Fruit fly (Drosophila melanogaster) whole organism, embryonic: Measurements from ENCODE around the gene spirit.

Experiments used
- Bteb2 ChIP-seq: fragments of 200-800 bp; sonication (Bioruptor generic); optimal IDR thresholded peaks from 2 replicates; lab custom pipeline; 2016; ENCODE audit warnings: missing biosample characterization, missing genetic modification characterization
- CG10147 ChIP-seq: fragments of 200-800 bp; sonication (Bioruptor generic); optimal IDR thresholded peaks from 2 replicates; lab custom pipeline; 2019; ENCODE audit warnings: missing biosample characterization, mild to moderate bottlenecking, missing genetic modification characterization, moderate library complexity
- CG10431 ChIP-seq: fragments of 200-800 bp; sonication (Bioruptor generic); optimal IDR thresholded peaks from 3 replicates; lab custom pipeline; 2018; ENCODE audit warnings: missing biosample characterization, mild to moderate bottlenecking, missing genetic modification characterization
- CG10959 ChIP-seq: fragments of 200-800 bp; sonication (Bioruptor generic); IDR thresholded peaks from 2 replicates; pipeline ENCODE4 v1.3.6; 2022; ENCODE audit warnings: missing biosample characterization, missing genetic modification characterization
- CG15601 ChIP-seq: fragments of 200-800 bp; sonication (Bioruptor generic); optimal IDR thresholded peaks from 3 replicates; lab custom pipeline; 2019; ENCODE audit warnings: missing biosample characterization, mild to moderate bottlenecking, missing genetic modification characterization, moderate library complexity
- CG16779 ChIP-seq: fragments of 200-800 bp; sonication (Bioruptor generic); IDR thresholded peaks from 2 replicates; pipeline ENCODE4 v1.3.6; 2022; ENCODE audit warnings: missing biosample characterization, missing genetic modification characterization
- CG17802 ChIP-seq: fragments of 200-800 bp; sonication (Bioruptor generic); optimal IDR thresholded peaks from 2 replicates; lab custom pipeline; 2018; ENCODE audit warnings: missing biosample characterization, mild to moderate bottlenecking, missing genetic modification characterization, moderate library complexity
- CG17912 ChIP-seq: fragments of 200-800 bp; sonication (Bioruptor generic); optimal IDR thresholded peaks from 2 replicates; lab custom pipeline; 2018; ENCODE audit warnings: missing biosample characterization, mild to moderate bottlenecking, missing genetic modification characterization
- CG1792 ChIP-seq: fragments of 200-800 bp; sonication (Bioruptor generic); optimal IDR thresholded peaks from 2 replicates; lab custom pipeline; 2016; ENCODE audit warnings: missing biosample characterization, missing genetic modification characterization
- CG18262 ChIP-seq: fragments of 200-800 bp; optimal IDR thresholded peaks from 3 replicates; lab custom pipeline; 2019; ENCODE audit warnings: missing biosample characterization, mild to moderate bottlenecking, missing genetic modification characterization, moderate library complexity
- CG2120 ChIP-seq: fragments of 200-800 bp; sonication (Bioruptor generic); optimal IDR thresholded peaks from 3 replicates; lab custom pipeline; 2016; ENCODE audit warnings: missing biosample characterization, missing genetic modification characterization
- CG2889 ChIP-seq: fragments of 200-800 bp; sonication (Bioruptor generic); IDR thresholded peaks from 3 replicates; pipeline ENCODE4 v1.3.6; 2022; ENCODE audit warnings: missing biosample characterization, missing genetic modification characterization
- CG3163 ChIP-seq: fragments of 200-800 bp; sonication (Bioruptor generic); optimal IDR thresholded peaks from 3 replicates; lab custom pipeline; 2016; ENCODE audit warnings: missing biosample characterization, missing genetic modification characterization
- CG33213 ChIP-seq: fragments of 200-800 bp; sonication (Bioruptor generic); optimal IDR thresholded peaks from 3 replicates; lab custom pipeline; 2016; ENCODE audit warnings: missing biosample characterization, missing genetic modification characterization
- CG3407 ChIP-seq: fragments of 200-800 bp; sonication (Bioruptor generic); optimal IDR thresholded peaks from 2 replicates; lab custom pipeline; 2018; ENCODE audit warnings: missing biosample characterization, mild to moderate bottlenecking, missing genetic modification characterization
- CG34376 ChIP-seq: fragments of 200-800 bp; sonication (Bioruptor generic); optimal IDR thresholded peaks from 2 replicates; lab custom pipeline; 2018; ENCODE audit warnings: missing biosample characterization, mild to moderate bottlenecking, missing genetic modification characterization
- CG3847 ChIP-seq: fragments of 200-800 bp; sonication (Bioruptor generic); IDR thresholded peaks from 2 replicates; pipeline ENCODE4 v1.3.6; 2022; ENCODE audit warnings: missing biosample characterization, missing genetic modification characterization
- CG6683 ChIP-seq: fragments of 200-800 bp; sonication (Bioruptor generic); optimal IDR thresholded peaks from 2 replicates; lab custom pipeline; 2017; ENCODE audit warnings: missing biosample characterization, mild to moderate bottlenecking, missing genetic modification characterization, missing genetic modification reagents
- CG8359 ChIP-seq: fragments of 200-800 bp; sonication (Bioruptor generic); optimal IDR thresholded peaks from 2 replicates; lab custom pipeline; 2017; ENCODE audit warnings: missing biosample characterization, mild to moderate bottlenecking, missing genetic modification characterization, borderline replicate concordance
- D19B ChIP-seq: fragments of 200-800 bp; sonication (Bioruptor generic); optimal IDR thresholded peaks from 2 replicates; lab custom pipeline; 2017; ENCODE audit warnings: missing biosample characterization, mild to moderate bottlenecking, missing genetic modification characterization
- Ets65A ChIP-seq: fragments of 200-800 bp; sonication (Bioruptor generic); peaks from one replicate; lab custom pipeline; 2016; ENCODE audit warnings: missing biosample characterization, missing genetic modification characterization
- HLH3B ChIP-seq: fragments of 200-800 bp; sonication (Bioruptor generic); IDR thresholded peaks from 2 replicates; pipeline ENCODE4 v1.3.6; 2022; ENCODE audit warnings: missing biosample characterization, missing genetic modification characterization
- MTF-1 ChIP-seq: fragments of 200-800 bp; sonication (Bioruptor generic); optimal IDR thresholded peaks from 2 replicates; lab custom pipeline; 2018; ENCODE audit warnings: missing biosample characterization, mild to moderate bottlenecking, missing genetic modification characterization, borderline replicate concordance
- Mad ChIP-seq: fragments of 200-800 bp; sonication (Bioruptor generic); optimal IDR thresholded peaks from 2 replicates; lab custom pipeline; 2016; ENCODE audit warnings: missing biosample characterization, missing genetic modification characterization
- Mrtf ChIP-seq: fragments of 200-800 bp; sonication (Bioruptor generic); IDR thresholded peaks from 3 replicates; pipeline ENCODE4 v1.3.6; 2022; ENCODE audit warnings: missing biosample characterization, missing genetic modification characterization
- NfI ChIP-seq: fragments of 200-800 bp; sonication (Bioruptor generic); optimal IDR thresholded peaks from 3 replicates; lab custom pipeline; 2018; ENCODE audit warnings: missing biosample characterization, mild to moderate bottlenecking, missing genetic modification characterization, moderate library complexity
- Poxn ChIP-seq: fragments of 200-800 bp; sonication (Bioruptor generic); IDR thresholded peaks from 2 replicates; pipeline ENCODE4 v1.3.6; 2022; ENCODE audit warnings: missing biosample characterization, missing genetic modification characterization
- Taf1 ChIP-seq: fragments of 200-800 bp; sonication (Bioruptor generic); IDR thresholded peaks from 2 replicates; pipeline ENCODE4 v1.3.6; 2022; ENCODE audit warnings: missing biosample characterization, missing genetic modification characterization
- Usf ChIP-seq: fragments of 200-800 bp; sonication (Bioruptor generic); optimal IDR thresholded peaks from 2 replicates; lab custom pipeline; 2017; ENCODE audit warnings: missing genotype, missing biosample characterization, missing genetic modification characterization
- aop ChIP-seq: fragments of 200-800 bp; sonication (Bioruptor generic); IDR thresholded peaks from 2 replicates; pipeline ENCODE4 v1.3.6; 2022; ENCODE audit warnings: missing biosample characterization, missing genetic modification characterization
- ase ChIP-seq: fragments of 200-800 bp; sonication (Bioruptor generic); IDR thresholded peaks from 3 replicates; pipeline ENCODE4 v1.3.6; 2022; ENCODE audit warnings: missing biosample characterization, missing genetic modification characterization
- br ChIP-seq: fragments of >200 bp; optimal IDR thresholded peaks from 2 replicates; lab custom pipeline; 2017
- chinmo ChIP-seq: fragments of 200-800 bp; sonication (Bioruptor generic); IDR thresholded peaks from 4 replicates; pipeline ENCODE4 v1.3.6; 2022; ENCODE audit warnings: missing biosample characterization, missing genetic modification characterization; ENCODE audit not compliant: partially characterized antibody
- danr ChIP-seq: fragments of 200-800 bp; sonication (Bioruptor generic); IDR thresholded peaks from 2 replicates; pipeline ENCODE4 v1.3.6; 2022; ENCODE audit warnings: missing biosample characterization, missing genetic modification characterization
- disco-r ChIP-seq: fragments of 200-800 bp; sonication (Bioruptor generic); optimal IDR thresholded peaks from 2 replicates; lab custom pipeline; 2016; ENCODE audit warnings: missing biosample characterization, missing genetic modification characterization
- grn ChIP-seq: fragments of 200-800 bp; sonication (Bioruptor generic); optimal IDR thresholded peaks from 3 replicates; lab custom pipeline; 2017; ENCODE audit warnings: missing biosample characterization, missing genetic modification characterization
- lov ChIP-seq, 2 experiments: fragments of 200-800 bp in 1 of 2; fragments of >200 bp in 1 of 2; sonication (Bioruptor generic) in 1 of 2; IDR thresholded peaks in 1 of 2; optimal IDR thresholded peaks in 1 of 2; 2 replicates in 1 of 2; 3 replicates in 1 of 2; pipeline versions ENCODE4 v1.3.6 to Lab custom; 2017 to 2022; ENCODE audit warnings: missing biosample characterization in 1 of 2, missing genetic modification characterization in 1 of 2
- maf-S ChIP-seq: fragments of 200-800 bp; sonication (Bioruptor generic); optimal IDR thresholded peaks from 2 replicates; lab custom pipeline; 2016; ENCODE audit warnings: missing biosample characterization, missing genetic modification characterization
- mld ChIP-seq: fragments of 200-800 bp; sonication (Bioruptor generic); IDR thresholded peaks from 3 replicates; pipeline ENCODE4 v1.3.6; 2022; ENCODE audit warnings: missing biosample characterization, missing genetic modification characterization; ENCODE audit not compliant: partially characterized antibody
- nmo ChIP-seq: fragments of 200-800 bp; sonication (Bioruptor generic); optimal IDR thresholded peaks from 2 replicates; lab custom pipeline; 2018; ENCODE audit warnings: missing biosample characterization, mild to moderate bottlenecking, missing genetic modification characterization, moderate library complexity
- pan ChIP-seq, 4 experiments: fragments of >200 bp in 3 of 4; fragments of 200-800 bp in 1 of 4; sonication (Bioruptor generic) in 1 of 4; optimal IDR thresholded peaks in 3 of 4; IDR thresholded peaks in 1 of 4; 2 replicates each; pipeline versions ENCODE4 v1.3.6 to Lab custom; 2017 to 2022; ENCODE audit warnings: missing biosample characterization in 2 of 4, missing genetic modification characterization in 2 of 4, mixed read lengths in 1 of 4
- phol ChIP-seq: fragments of 200-800 bp; sonication (Bioruptor generic); optimal IDR thresholded peaks from 3 replicates; lab custom pipeline; 2018; ENCODE audit warnings: missing biosample characterization, mild to moderate bottlenecking, missing genetic modification characterization, moderate library complexity
- row ChIP-seq: fragments of 200-800 bp; sonication (Bioruptor generic); IDR thresholded peaks from 3 replicates; pipeline ENCODE4 v1.3.6; 2022; ENCODE audit warnings: missing biosample characterization, missing genetic modification characterization
- sd ChIP-seq: fragments of 200-800 bp; sonication (Bioruptor generic); optimal IDR thresholded peaks from 3 replicates; lab custom pipeline; 2018; ENCODE audit warnings: missing biosample characterization, mild to moderate bottlenecking, missing genetic modification characterization, moderate library complexity
- sens-2 ChIP-seq: fragments of 200-800 bp; sonication (Bioruptor generic); IDR thresholded peaks from 2 replicates; pipeline ENCODE4 v1.3.6; 2022; ENCODE audit warnings: missing biosample characterization, missing genetic modification characterization
- sisA ChIP-seq: fragments of 200-800 bp; sonication (Bioruptor generic); IDR thresholded peaks from 2 replicates; pipeline ENCODE4 v1.3.6; 2022; ENCODE audit warnings: missing biosample characterization, missing genetic modification characterization
- sr ChIP-seq: fragments of 200-800 bp; sonication (Bioruptor generic); IDR thresholded peaks from 3 replicates; pipeline ENCODE4 v1.3.6; 2022; ENCODE audit warnings: missing biosample characterization, missing genetic modification characterization
- tio ChIP-seq: fragments of 200-800 bp; sonication (Bioruptor generic); optimal IDR thresholded peaks from 2 replicates; lab custom pipeline; 2017; ENCODE audit warnings: missing biosample characterization, missing genetic modification characterization, inconsistent platforms
- zen2 ChIP-seq: fragments of 200-800 bp; sonication (Bioruptor generic); IDR thresholded peaks from 3 replicates; pipeline ENCODE4 v1.3.6; 2022; ENCODE audit warnings: missing biosample characterization, missing genetic modification characterization; ENCODE audit not compliant: partially characterized antibody

The spirit gene

DNA sequence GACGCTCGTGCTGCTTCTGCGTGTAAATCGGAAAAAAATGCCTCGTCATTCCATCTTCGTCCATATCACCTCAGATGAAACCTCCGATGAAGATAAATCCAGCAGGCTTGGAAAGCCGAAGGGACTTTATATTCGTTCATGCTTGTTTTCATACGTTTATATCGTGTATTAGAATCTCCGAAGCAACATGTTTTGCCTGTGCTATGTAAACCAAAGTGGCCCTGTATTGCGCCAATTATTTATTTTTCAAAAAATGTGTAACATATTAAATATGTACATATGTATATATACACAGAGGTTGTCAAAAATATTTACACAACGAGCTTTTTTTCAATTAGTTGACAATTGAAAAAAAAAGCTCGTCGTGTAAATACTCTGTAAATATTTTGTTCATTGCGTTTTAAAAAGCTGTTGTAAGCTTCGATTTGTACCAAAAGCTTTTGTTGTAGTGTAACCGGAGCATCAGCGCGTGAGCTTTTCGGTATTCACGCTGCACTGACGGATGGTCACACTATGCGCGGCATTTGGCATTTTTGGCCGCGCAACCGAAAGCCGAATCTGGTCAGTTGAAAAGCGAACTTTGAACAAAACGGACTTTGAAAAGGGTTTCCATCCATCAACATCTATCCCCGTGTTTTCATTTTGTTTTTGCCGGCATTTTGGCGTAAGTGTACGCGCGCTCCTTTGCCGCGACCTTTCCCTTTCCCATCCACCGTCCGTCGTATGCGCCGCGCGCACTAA lies 521 bp upstream of the spirit start, which contains the start of gene CG12065 (continued):
- TF ChIP-seq CG2120 (GFP tag; lab: Kevin White, UChicago) (no peak), CG10431 (no peak), tio (GFP tag; lab: Kevin White, UChicago) (no peak), chinmo (GFP tag; lab: Robert Waterston, UW) (no peak), nmo (GFP tag; lab: Kevin White, UChicago) (peak; percentile 26), CG17912 (GFP tag; lab: Kevin White, UChicago) (peak; percentile 78), danr (no peak), MTF-1 (GFP tag; lab: Kevin White, UChicago) (peak; percentile 75), CG18262 (tag; lab: Kevin White, UChicago) (peak; percentile 7), D19B (no peak), CG33213 (GFP tag; lab: Kevin White, UChicago) (peak; percentile 20), aop (no peak), Taf1 (no peak), Usf (GFP tag; lab: Kevin White, UChicago) (no peak), CG3847 (GFP tag; lab: Robert Waterston, UW) (peak; percentile 60), zen2 (no peak), ase (GFP tag; lab: Robert Waterston, UW) (no peak), NfI (GFP tag; lab: Kevin White, UChicago) (no peak), HLH3B (no peak), Bteb2 (GFP tag; lab: Kevin White, UChicago) (no peak), sd (tag; lab: Kevin White, UChicago) (peak; percentile 74), Ets65A (GFP tag; lab: Kevin White, UChicago) (no peak), row (no peak), grn (peak; percentile 30), sr (peak; percentile 16; the same call in 1 of the 3 replicates), CG8359 (GFP tag; lab: Kevin White, UChicago) (peak; percentile 57), br (no peak), CG2889 (GFP tag; lab: Robert Waterston, UW) (no peak), phol (tag; lab: Kevin White, UChicago) (no peak), maf-S (GFP tag; lab: Kevin White, UChicago) (no peak), disco-r (GFP tag; lab: Kevin White, UChicago) (no peak), CG1792 (GFP tag; lab: Kevin White, UChicago) (no peak), CG34376 (peak; percentile 68), CG10959 (GFP tag; lab: Robert Waterston, UW) (no peak), CG15601 (tag; lab: Kevin White, UChicago) (peak; percentile 80), sisA (no peak), CG16779 (GFP tag; lab: Robert Waterston, UW) (no peak), CG3407 (peak; percentile 45), Poxn (no peak), sens-2 (no peak), mld (GFP tag; lab: Robert Waterston, UW) (no peak), Mrtf (GFP tag; lab: Robert Waterston, UW) (no peak), pan (optimal IDR thresholded peaks at IDR 0.05; lab: Kevin White, UChicago) (no peak), pan (GFP tag; optimal IDR thresholded peaks at IDR 0.05 in 1 of 2, IDR thresholded peaks at IDR 0.05 in 1 of 2) (no peak), lov (optimal IDR thresholded peaks at IDR 0.05; lab: Kevin White, UChicago) (no peak), lov (GFP tag; IDR thresholded peaks at IDR 0.05; lab: Robert Waterston, UW) (no peak), CG17802 (tag; lab: Kevin White, UChicago) (no peak), CG10147 (GFP tag; lab: Kevin White, UChicago) (no peak), Mad (GFP tag; lab: Kevin White, UChicago) (no peak), CG3163 (no peak), CG6683 (GFP tag; lab: Kevin White, UChicago) (peak; percentile 37)
